Worm (Caenorhabditis elegans): ENCODE data around the gene srh-264.

DNA sequence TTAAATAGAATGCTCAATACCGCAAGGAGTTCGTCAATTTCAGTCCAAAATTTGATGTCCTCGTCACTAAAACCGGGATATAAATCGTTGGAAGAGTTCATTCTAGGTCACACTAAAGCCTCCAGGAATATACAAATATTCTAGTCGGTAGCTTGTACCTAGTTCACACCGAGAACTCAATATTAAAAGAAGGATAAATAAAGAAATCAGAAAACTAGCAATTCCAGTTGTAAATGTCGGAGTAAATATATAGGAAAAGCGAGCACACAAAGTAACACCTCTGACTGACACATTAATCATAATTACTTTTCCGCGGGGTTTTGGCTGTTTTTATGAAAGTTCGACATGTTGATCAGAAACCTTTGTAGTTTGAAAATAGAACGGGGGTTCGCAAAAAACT is 37.5 kb downstream of the srh-264 start, which contains the start of gene srw-33:
- TF ChIP-seq him-1 (tag; optimal IDR thresholded peaks at IDR 0.05) (no peak), W03F9.2 (tag; optimal IDR thresholded peaks at IDR 0.05) (no peak), dao-5 (tag; optimal IDR thresholded peaks at IDR 0.05) (no peak)
